Fruit fly (Drosophila melanogaster) whole organism, embryonic: Measurements from ENCODE around the gene RpL23A.

Source experiments
- ATbp ChIP-seq: fragments of 200-800 bp; sonication (Bioruptor generic); optimal IDR thresholded peaks from 2 replicates; lab custom pipeline; 2017; ENCODE audit warnings: missing biosample characterization, mild to moderate bottlenecking, missing genetic modification characterization, missing genetic modification reagents
- Bteb2 ChIP-seq: fragments of 200-800 bp; sonication (Bioruptor generic); optimal IDR thresholded peaks from 2 replicates; lab custom pipeline; 2016; ENCODE audit warnings: missing biosample characterization, missing genetic modification characterization
- CG10209 ChIP-seq: fragments of 200-800 bp; sonication (Bioruptor generic); optimal IDR thresholded peaks from 3 replicates; lab custom pipeline; 2017; ENCODE audit warnings: missing biosample characterization, mild to moderate bottlenecking, missing genetic modification characterization, missing genetic modification reagents
- CG10431 ChIP-seq: fragments of 200-800 bp; sonication (Bioruptor generic); optimal IDR thresholded peaks from 3 replicates; lab custom pipeline; 2018; ENCODE audit warnings: missing biosample characterization, mild to moderate bottlenecking, missing genetic modification characterization
- CG10543 ChIP-seq: fragments of 200-800 bp; sonication (Bioruptor generic); optimal IDR thresholded peaks from 3 replicates; lab custom pipeline; 2017; ENCODE audit warnings: missing biosample characterization, mild to moderate bottlenecking, missing genetic modification characterization, moderate library complexity
- CG10565 ChIP-seq: fragments of 200-800 bp; sonication (Bioruptor generic); optimal IDR thresholded peaks from 3 replicates; lab custom pipeline; 2016; ENCODE audit warnings: missing biosample characterization, mild to moderate bottlenecking, missing genetic modification characterization
- CG10959 ChIP-seq: fragments of 200-800 bp; sonication (Bioruptor generic); IDR thresholded peaks from 2 replicates; pipeline ENCODE4 v1.3.6; 2022; ENCODE audit warnings: missing biosample characterization, missing genetic modification characterization
- CG11504 ChIP-seq: fragments of 200-800 bp; sonication (Bioruptor generic); optimal IDR thresholded peaks from 3 replicates; lab custom pipeline; 2019; ENCODE audit warnings: missing biosample characterization, mild to moderate bottlenecking, missing genetic modification characterization, moderate library complexity
- CG11695 ChIP-seq: fragments of 200-800 bp; sonication (Bioruptor generic); IDR thresholded peaks from 3 replicates; pipeline ENCODE4 v1.3.6; 2022; ENCODE audit warnings: missing biosample characterization, missing genetic modification characterization
- CG1603 ChIP-seq: fragments of 200-800 bp; sonication (Bioruptor generic); optimal IDR thresholded peaks from 2 replicates; lab custom pipeline; 2019; ENCODE audit warnings: missing biosample characterization, mild to moderate bottlenecking, missing genetic modification characterization, moderate library complexity
- CG16815 ChIP-seq: fragments of 200-800 bp; sonication (Bioruptor generic); optimal IDR thresholded peaks from 3 replicates; lab custom pipeline; 2017; ENCODE audit warnings: missing biosample characterization, mild to moderate bottlenecking, missing genetic modification characterization
- CG2120 ChIP-seq: fragments of 200-800 bp; sonication (Bioruptor generic); optimal IDR thresholded peaks from 3 replicates; lab custom pipeline; 2016; ENCODE audit warnings: missing biosample characterization, missing genetic modification characterization
- CG2678 ChIP-seq: fragments of 200-800 bp; sonication (Bioruptor generic); optimal IDR thresholded peaks from 3 replicates; lab custom pipeline; 2019; ENCODE audit warnings: missing biosample characterization, mild to moderate bottlenecking, missing genetic modification characterization, moderate library complexity
- CG32767 ChIP-seq: fragments of 200-800 bp; sonication (Bioruptor generic); IDR thresholded peaks from 2 replicates; pipeline ENCODE4 v1.3.6; 2022; ENCODE audit warnings: missing biosample characterization, missing genetic modification characterization
- CG3726 ChIP-seq: fragments of 200-800 bp; sonication (Bioruptor generic); IDR thresholded peaks from 3 replicates; pipeline ENCODE4, ENCODE4 v1.3.6; 2022; ENCODE audit warnings: missing biosample characterization, missing genetic modification characterization
- CG6654 ChIP-seq: fragments of 200-800 bp; sonication (Bioruptor generic); optimal IDR thresholded peaks from 2 replicates; lab custom pipeline; 2017; ENCODE audit warnings: missing biosample characterization, mild to moderate bottlenecking, missing genetic modification characterization
- CG7839 ChIP-seq: fragments of 200-800 bp; sonication (Bioruptor generic); optimal IDR thresholded peaks from 3 replicates; lab custom pipeline; 2018; ENCODE audit warnings: missing biosample characterization, mild to moderate bottlenecking, missing genetic modification characterization, moderate library complexity
- CG7963 ChIP-seq: fragments of 200-800 bp; sonication (Bioruptor generic); IDR thresholded peaks from 3 replicates; pipeline ENCODE4 v1.3.6; 2022; ENCODE audit warnings: missing biosample characterization, missing genetic modification characterization; ENCODE audit not compliant: partially characterized antibody
- Dad ChIP-seq: fragments of 200-800 bp; sonication (Bioruptor generic); optimal IDR thresholded peaks from 3 replicates; lab custom pipeline; 2016; ENCODE audit warnings: missing biosample characterization, missing genetic modification characterization
- Dbx ChIP-seq: fragments of 200-800 bp; sonication (Bioruptor generic); IDR thresholded peaks from 3 replicates; pipeline ENCODE4 v1.3.6; 2022; ENCODE audit warnings: missing biosample characterization, missing genetic modification characterization
- Elba2 ChIP-seq: fragments of 200-800 bp; sonication (Bioruptor generic); optimal IDR thresholded peaks from 3 replicates; lab custom pipeline; 2016; ENCODE audit warnings: missing biosample characterization, missing genetic modification characterization
- Gsc ChIP-seq: fragments of 200-800 bp; sonication (Bioruptor generic); IDR thresholded peaks from 2 replicates; pipeline ENCODE4 v1.3.6; 2022; ENCODE audit warnings: missing biosample characterization, missing genetic modification characterization
- Gug ChIP-seq: fragments of 200-800 bp; sonication (Bioruptor generic); IDR thresholded peaks from 4 replicates; pipeline ENCODE4 v1.3.6; 2022; ENCODE audit warnings: missing biosample characterization, missing genetic modification characterization
- H15 ChIP-seq: fragments of 200-800 bp; sonication (Bioruptor generic); IDR thresholded peaks from 3 replicates; pipeline ENCODE4 v1.3.6; 2022; ENCODE audit warnings: missing biosample characterization, missing genetic modification characterization
- Hr51 ChIP-seq, 2 experiments: fragments of 200-800 bp; sonication (Bioruptor generic); optimal IDR thresholded peaks; 2 replicates in 1 of 2; 3 replicates in 1 of 2; lab custom pipeline; 2016 to 2018; ENCODE audit warnings: missing biosample characterization in 2 of 2, missing genetic modification characterization in 2 of 2, mild to moderate bottlenecking in 1 of 2, moderate library complexity in 1 of 2
- Hr78 ChIP-seq, 2 experiments: fragments of 200-800 bp in 1 of 2; fragments of >200 bp in 1 of 2; sonication (Bioruptor generic) in 1 of 2; optimal IDR thresholded peaks; 2 replicates each; lab custom pipeline; 2017 to 2019; ENCODE audit warnings: missing biosample characterization in 2 of 2, missing genetic modification characterization in 2 of 2, mild to moderate bottlenecking in 1 of 2, moderate library complexity in 1 of 2
- Kr ChIP-seq: fragments of 200-800 bp; sonication (Bioruptor generic); optimal IDR thresholded peaks from 2 replicates; lab custom pipeline; 2017; ENCODE audit warnings: missing biosample characterization, mild to moderate bottlenecking, missing genetic modification characterization
- Lhr ChIP-seq: fragments of 200-800 bp; sonication (Bioruptor generic); optimal IDR thresholded peaks from 3 replicates; lab custom pipeline; 2017; ENCODE audit warnings: mild to moderate bottlenecking, missing biosample characterization, missing genetic modification reagents, missing genetic modification characterization
- Mrtf ChIP-seq: fragments of 200-800 bp; sonication (Bioruptor generic); IDR thresholded peaks from 3 replicates; pipeline ENCODE4 v1.3.6; 2022; ENCODE audit warnings: missing biosample characterization, missing genetic modification characterization
- NFAT ChIP-seq: fragments of 200-800 bp; sonication (Bioruptor generic); IDR thresholded peaks from 2 replicates; pipeline ENCODE4 v1.3.6; 2022; ENCODE audit warnings: missing biosample characterization, missing genetic modification characterization
- Neu2 ChIP-seq: fragments of 200-800 bp; sonication (Bioruptor generic); optimal IDR thresholded peaks from 3 replicates; lab custom pipeline; 2016; ENCODE audit warnings: missing biosample characterization, missing genetic modification characterization, borderline replicate concordance
- Ptx1 ChIP-seq: fragments of 200-800 bp; sonication (Bioruptor generic); IDR thresholded peaks from 2 replicates; pipeline ENCODE4 v1.3.6; 2022; ENCODE audit warnings: missing biosample characterization, missing genetic modification characterization
- Ravus ChIP-seq: fragments of 200-800 bp; sonication (Bioruptor generic); IDR thresholded peaks from 2 replicates; pipeline ENCODE4 v1.3.6; 2022; ENCODE audit warnings: missing biosample characterization, missing genetic modification characterization
- Usf ChIP-seq: fragments of 200-800 bp; sonication (Bioruptor generic); optimal IDR thresholded peaks from 2 replicates; lab custom pipeline; 2017; ENCODE audit warnings: missing genotype, missing biosample characterization, missing genetic modification characterization
- Xrp1 ChIP-seq: fragments of 200-800 bp; sonication (Bioruptor generic); IDR thresholded peaks from 2 replicates; pipeline ENCODE4 v1.3.6; 2022; ENCODE audit warnings: missing biosample characterization, missing genetic modification characterization
- YL-1 ChIP-seq: fragments of 200-800 bp; sonication (Bioruptor generic); optimal IDR thresholded peaks from 3 replicates; lab custom pipeline; 2017; ENCODE audit warnings: missing biosample characterization, mild to moderate bottlenecking, missing genetic modification characterization
- ato ChIP-seq: fragments of 200-800 bp; sonication (Bioruptor generic); IDR thresholded peaks from 2 replicates; pipeline ENCODE4 v1.3.6; 2022; ENCODE audit warnings: missing biosample characterization, missing genetic modification characterization; ENCODE audit not compliant: partially characterized antibody
- crol ChIP-seq: fragments of 200-800 bp; sonication (Bioruptor generic); IDR thresholded peaks from 2 replicates; pipeline ENCODE4 v1.3.6; 2022; ENCODE audit warnings: missing biosample characterization, missing genetic modification characterization
- gcm ChIP-seq: fragments of 200-800 bp; sonication (Bioruptor generic); optimal IDR thresholded peaks from 2 replicates; lab custom pipeline; 2019; ENCODE audit warnings: missing biosample characterization, mild to moderate bottlenecking, missing genetic modification characterization, moderate library complexity
- ind ChIP-seq: fragments of 200-800 bp; sonication (Bioruptor generic); optimal IDR thresholded peaks from 3 replicates; lab custom pipeline; 2016; ENCODE audit warnings: missing biosample characterization, missing genetic modification characterization
- jumu ChIP-seq: fragments of 200-800 bp; sonication (Bioruptor generic); optimal IDR thresholded peaks from 3 replicates; lab custom pipeline; 2016; ENCODE audit warnings: missing biosample characterization, missing genetic modification characterization
- lmd ChIP-seq: fragments of 200-800 bp; sonication (Bioruptor generic); IDR thresholded peaks from 2 replicates; pipeline ENCODE4 v1.3.6; 2022; ENCODE audit warnings: missing biosample characterization, missing genetic modification characterization
- mirr ChIP-seq: fragments of 200-800 bp; sonication (Bioruptor generic); optimal IDR thresholded peaks from 3 replicates; lab custom pipeline; 2018; ENCODE audit warnings: missing biosample characterization, mild to moderate bottlenecking, missing genetic modification characterization
- pnt ChIP-seq: fragments of 200-800 bp; sonication (Bioruptor generic); optimal IDR thresholded peaks from 3 replicates; lab custom pipeline; 2016; ENCODE audit warnings: missing biosample characterization, missing genetic modification characterization
- pros ChIP-seq: fragments of 200-800 bp; sonication (Bioruptor generic); optimal IDR thresholded peaks from 3 replicates; lab custom pipeline; 2019; ENCODE audit warnings: missing biosample characterization, mild to moderate bottlenecking, missing genetic modification characterization, moderate library complexity
- repo ChIP-seq: fragments of 200-800 bp; sonication (Bioruptor generic); optimal IDR thresholded peaks from 2 replicates; lab custom pipeline; 2016; ENCODE audit warnings: missing biosample characterization, missing genetic modification characterization
- sr ChIP-seq: fragments of 200-800 bp; sonication (Bioruptor generic); IDR thresholded peaks from 3 replicates; pipeline ENCODE4 v1.3.6; 2022; ENCODE audit warnings: missing biosample characterization, missing genetic modification characterization
- tgo ChIP-seq: fragments of 200-800 bp; sonication (Bioruptor generic); IDR thresholded peaks from 3 replicates; pipeline ENCODE4 v1.3.6; 2022; ENCODE audit warnings: missing biosample characterization, missing genetic modification characterization
- zen ChIP-seq: fragments of 200-800 bp; sonication (Bioruptor generic); optimal IDR thresholded peaks from 3 replicates; lab custom pipeline; 2018; ENCODE audit warnings: missing biosample characterization, mild to moderate bottlenecking, missing genetic modification characterization, moderate library complexity
- zfh1 ChIP-seq: fragments of 200-800 bp; sonication (Bioruptor generic); IDR thresholded peaks from 3 replicates; pipeline ENCODE4 v1.3.6; 2022; ENCODE audit warnings: missing biosample characterization, missing genetic modification characterization

The RpL23A gene

DNA sequence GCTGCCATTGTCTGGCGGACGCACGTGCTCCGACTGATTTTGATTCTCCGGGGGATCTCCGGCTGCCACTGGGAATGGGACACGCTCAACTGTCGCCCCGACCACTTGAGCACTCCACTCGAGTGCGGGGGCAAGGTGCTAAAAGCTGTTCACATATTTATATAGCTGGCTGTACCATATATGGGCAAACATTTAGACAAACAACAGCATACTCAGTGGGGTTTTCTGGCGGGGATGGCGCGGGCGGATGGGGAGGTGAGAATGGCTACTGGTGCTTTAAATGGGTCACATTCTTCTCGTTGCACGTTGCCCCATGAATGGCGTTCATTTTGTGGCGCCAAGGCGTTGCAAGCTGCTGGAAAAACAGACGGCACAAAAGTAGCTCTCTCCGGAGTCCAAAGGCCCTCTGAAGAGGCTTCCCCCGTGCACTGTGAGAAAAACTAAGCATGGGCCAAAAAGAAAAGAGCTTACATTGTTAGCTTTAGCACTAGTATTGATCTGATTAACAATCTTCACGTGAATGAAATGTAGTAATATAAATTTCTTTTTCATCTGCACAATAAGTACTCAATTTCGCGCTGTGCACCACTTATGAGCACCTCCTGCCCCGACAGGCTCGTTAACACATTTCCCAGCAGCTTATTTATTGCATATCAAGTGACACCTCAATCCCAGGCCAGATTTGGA, 22.4 kb upstream of the RpL23A start (continued):
- no peak for TF ChIP-seq ato (GFP tag; lab: Robert Waterston, UW)
- no peak for TF ChIP-seq Kr (GFP tag; lab: Kevin White, UChicago)
- no peak for TF ChIP-seq CG7963 (GFP tag; lab: Robert Waterston, UW)
- peak; percentile 69 for TF ChIP-seq CG10431 (GFP tag; lab: Kevin White, UChicago)
- TF ChIP-seq crol (GFP tag; lab: Robert Waterston, UW), result peak; percentile 44
- TF ChIP-seq CG10209, result peak; percentile 25
- TF ChIP-seq Mrtf (GFP tag; lab: Robert Waterston, UW), result no peak
- no peak for TF ChIP-seq Neu2 (GFP tag; lab: Kevin White, UChicago)
- no peak for TF ChIP-seq CG11695
- TF ChIP-seq lmd (GFP tag; lab: Robert Waterston, UW), result peak; percentile 30; the same call in 1 of the 2 replicates
- TF ChIP-seq ATbp (GFP tag; lab: Kevin White, UChicago), result peak; percentile 81
- TF ChIP-seq sr (GFP tag; lab: Robert Waterston, UW), result no peak
- no peak for TF ChIP-seq Hr51 (GFP tag; optimal IDR thresholded peaks at IDR 0.05; lab: Kevin White, UChicago)
- TF ChIP-seq jumu (GFP tag; lab: Kevin White, UChicago), result no peak
- TF ChIP-seq H15 (GFP tag; lab: Robert Waterston, UW), result peak; percentile 40; the same call in 1 of the 3 replicates
- TF ChIP-seq Xrp1 (GFP tag; lab: Robert Waterston, UW), result peak; percentile 63; the same call in 1 of the 2 replicates
- no peak for TF ChIP-seq CG10959 (GFP tag; lab: Robert Waterston, UW)
- peak; percentile 38 for TF ChIP-seq ind (GFP tag; lab: Kevin White, UChicago)
- no peak for TF ChIP-seq repo (GFP tag; lab: Kevin White, UChicago)
- peak; percentile 59 for TF ChIP-seq zfh1 (GFP tag; lab: Robert Waterston, UW)
- 0 out of 4 replicates have a peak, but pooled peaks have one; percentile 11 for TF ChIP-seq Gug (GFP tag; lab: Robert Waterston, UW)
- TF ChIP-seq CG16815 (GFP tag; lab: Kevin White, UChicago), result peak; percentile 11
- no peak for TF ChIP-seq Dbx (GFP tag; lab: Robert Waterston, UW)
- peak; percentile 60 for TF ChIP-seq CG7839 (tag; lab: Kevin White, UChicago)
- no peak for TF ChIP-seq Elba2
- no peak for TF ChIP-seq Bteb2 (GFP tag; lab: Kevin White, UChicago)
- peak; percentile 18; the same call in 1 of the 3 replicates for TF ChIP-seq tgo (GFP tag; lab: Robert Waterston, UW)
- TF ChIP-seq Gsc, result peak; percentile 15; the same call in 1 of the 2 replicates
- TF ChIP-seq Dad, result peak; percentile 27
- TF ChIP-seq Ptx1, result peak; percentile 29
- peak; percentile 51 for TF ChIP-seq CG11504 (tag; lab: Kevin White, UChicago)
- no peak for TF ChIP-seq CG10543 (GFP tag; lab: Kevin White, UChicago)
- TF ChIP-seq CG2120, result no peak
- no peak for TF ChIP-seq CG3726 (GFP tag; lab: Robert Waterston, UW)
- no peak for TF ChIP-seq gcm
- TF ChIP-seq CG1603, result peak; percentile 23
- no peak for TF ChIP-seq pros (GFP tag; lab: Kevin White, UChicago)
- TF ChIP-seq Ravus (GFP tag; lab: Robert Waterston, UW), result no peak
- TF ChIP-seq pnt (GFP tag; lab: Kevin White, UChicago), result peak; percentile 7
- peak; percentile 27 for TF ChIP-seq CG6654
- TF ChIP-seq CG2678 (tag; lab: Kevin White, UChicago), result peak; percentile 55
- no peak for TF ChIP-seq YL-1 (GFP tag; lab: Kevin White, UChicago)
- TF ChIP-seq CG10565 (GFP tag; lab: Kevin White, UChicago), result no peak
- no peak for TF ChIP-seq Lhr (GFP tag; lab: Kevin White, UChicago)
- TF ChIP-seq zen (tag; lab: Kevin White, UChicago), result peak; percentile 17
- TF ChIP-seq mirr, result peak; percentile 17
- no peak for TF ChIP-seq NFAT (GFP tag; lab: Robert Waterston, UW)
- no peak for TF ChIP-seq CG32767 (GFP tag; lab: Robert Waterston, UW)
- TF ChIP-seq Usf (GFP tag; lab: Kevin White, UChicago), result no peak
- no peak for TF ChIP-seq Hr78 (GFP tag; optimal IDR thresholded peaks at IDR 0.05; lab: Kevin White, UChicago)
